Fruit fly (Drosophila melanogaster): ENCODE results near the gene CG34452.
A peak's percentile ranks its signal among the peaks of the same experiment; 100 is the strongest.

Gene CG34452

DNA sequence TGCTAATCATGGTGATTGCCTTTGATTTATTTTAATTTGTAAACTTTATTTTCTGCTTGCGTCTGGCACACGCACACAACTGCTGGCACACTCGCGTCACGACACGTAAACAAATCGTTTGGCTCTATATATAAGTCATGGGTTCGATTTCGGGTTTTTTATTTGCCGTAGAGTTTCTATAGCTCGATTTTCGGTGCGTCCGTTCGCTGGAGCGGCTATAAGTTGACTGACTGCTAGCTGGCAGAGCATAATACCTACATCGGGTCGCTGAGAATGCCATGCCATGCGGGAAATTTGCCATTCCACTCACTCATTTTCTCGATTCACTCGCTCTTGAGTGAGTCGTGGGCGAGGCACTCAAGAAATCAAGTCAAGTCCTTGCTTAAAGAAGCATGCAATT, 40.5 kb upstream of the CG34452 start, which contains the start of gene comm (continued):
- TF ChIP-seq CG10543 (GFP tag; optimal IDR thresholded peaks at IDR 0.05) (peak; percentile 7), CG6791 (GFP tag; IDR thresholded peaks at IDR 0.05; ENCODE audit: partially characterized antibody) (peak; percentile 72; the same call in 2 of the 3 replicates), Dbx (GFP tag; IDR thresholded peaks at IDR 0.05) (peak; percentile 31; the same call in 1 of the 3 replicates), pros (GFP tag; optimal IDR thresholded peaks at IDR 0.05) (peak; percentile 38), cad (GFP tag; optimal IDR thresholded peaks at IDR 0.05) (no peak), mirr (GFP tag; optimal IDR thresholded peaks at IDR 0.05) (peak; percentile 44), CG13296 (GFP tag; optimal IDR thresholded peaks at IDR 0.05) (peak; percentile 29), twi (tag; optimal IDR thresholded peaks at IDR 0.05) (peak; percentile 26), CG4404 (GFP tag; IDR thresholded peaks at IDR 0.05) (no peak), CG17359 (tag; optimal IDR thresholded peaks at IDR 0.05) (peak; percentile 27), hbn (GFP tag; IDR thresholded peaks at IDR 0.05; ENCODE audit: partially characterized antibody) (0 out of 2 replicates have a peak, but pooled peaks have one; percentile 27), tup (GFP tag; optimal IDR thresholded peaks at IDR 0.05) (no peak), CG8944 (GFP tag; optimal IDR thresholded peaks at IDR 0.05) (no peak), so (GFP tag; IDR thresholded peaks at IDR 0.05) (0 out of 3 replicates have a peak, but pooled peaks have one; percentile 70), Xrp1 (GFP tag; IDR thresholded peaks at IDR 0.05) (peak; percentile 30; the same call in 1 of the 2 replicates), CG1603 (tag; optimal IDR thresholded peaks at IDR 0.05) (peak; percentile 27), tna (GFP tag; IDR thresholded peaks at IDR 0.05; ENCODE audit: partially characterized antibody) (peak; percentile 71; the same call in 1 of the 2 replicates), ac (GFP tag; optimal IDR thresholded peaks at IDR 0.05) (peak; percentile 1), CG8290 (GFP tag; optimal IDR thresholded peaks at IDR 0.05) (no peak), CG8290 (tag; optimal IDR thresholded peaks at IDR 0.05) (peak in 1 of 2 experiments; percentile 60), bcd (GFP tag; optimal IDR thresholded peaks at IDR 0.05) (peak; percentile 31), Bgb (GFP tag; IDR thresholded peaks at IDR 0.05; ENCODE audit: partially characterized antibody) (peak; percentile 77), Doc2 (GFP tag; IDR thresholded peaks at IDR 0.05) (no peak), ash1 (GFP tag; optimal IDR thresholded peaks at IDR 0.05) (peak; percentile 73), odd (GFP tag; optimal IDR thresholded peaks at IDR 0.05) (peak; percentile 16), Kr (GFP tag; optimal IDR thresholded peaks at IDR 0.05) (peak; percentile 9), CG2875 (GFP tag; optimal IDR thresholded peaks at IDR 0.05) (no peak), lab (GFP tag; optimal IDR thresholded peaks at IDR 0.05) (peak; percentile 42), Pdp1 (GFP tag; optimal IDR thresholded peaks at IDR 0.05) (peak in 1 of 2 experiments; percentile 51), z (GFP tag; IDR thresholded peaks at IDR 0.05) (peak; percentile 99), CG12071 (GFP tag; optimal IDR thresholded peaks at IDR 0.05) (peak; percentile 57), CG7987 (GFP tag; optimal IDR thresholded peaks at IDR 0.05) (peak; percentile 49), HHEX (GFP tag; optimal IDR thresholded peaks at IDR 0.05) (peak; percentile 37), CG6854 (GFP tag; optimal IDR thresholded peaks at IDR 0.05) (peak; percentile 41), maf-S (GFP tag; optimal IDR thresholded peaks at IDR 0.05) (no peak), CG2199 (GFP tag; IDR thresholded peaks at IDR 0.05) (peak; percentile 91; the same call in 2 of the 3 replicates), CG2129 (GFP tag; IDR thresholded peaks at IDR 0.05; ENCODE audit: partially characterized antibody) (no peak), CG3281 (GFP tag; optimal IDR thresholded peaks at IDR 0.05) (peak; percentile 21), CG1832 (GFP tag; optimal IDR thresholded peaks at IDR 0.05) (no peak), p53 (GFP tag; optimal IDR thresholded peaks at IDR 0.05) (peak; percentile 16), MTF-1 (GFP tag; optimal IDR thresholded peaks at IDR 0.05; ENCODE audit: borderline replicate concordance) (peak; percentile 70), en (GFP tag; optimal IDR thresholded peaks at IDR 0.05) (no peak), nerfin-1 (tag; optimal IDR thresholded peaks at IDR 0.05) (peak; percentile 70), Elba2 (GFP tag; optimal IDR thresholded peaks at IDR 0.05) (no peak), CG13624 (GFP tag; optimal IDR thresholded peaks at IDR 0.05) (peak; percentile 31), wdn (GFP tag; IDR thresholded peaks at IDR 0.05) (0 out of 2 replicates have a peak, but pooled peaks have one; percentile 22), CG42726 (GFP tag; IDR thresholded peaks at IDR 0.05; ENCODE audit: partially characterized antibody) (peak; percentile 84), zen2 (GFP tag; IDR thresholded peaks at IDR 0.05; ENCODE audit: partially characterized antibody) (peak; percentile 73; the same call in 2 of the 3 replicates), CG8924 (tag; optimal IDR thresholded peaks at IDR 0.05) (peak; percentile 34)
